Worm (Caenorhabditis elegans): Measurements from ENCODE around the gene F52H2.5.

The F52H2.5 gene

ce11 chrX:2544645-2545044, 15.2 kb downstream of the F52H2.5 start:
- no peak for TF ChIP-seq unc-62 (GFP tag; optimal IDR thresholded peaks at IDR 0.05)

- no peak for TF ChIP-seq unc-62 (GFP tag; optimal IDR thresholded peaks at IDR 0.05)
Observed at ce11 chrX:2543353-2543752, 16.5 kb downstream of the F52H2.5 start.

ce11 chrX:2541003-2541521, 18.8 kb downstream of the F52H2.5 start, which contains the start of gene F52H2.3:
F52H2.3 (minus strand) TSS chrX:2541053.
- no peak for TF ChIP-seq unc-62 (GFP tag; optimal IDR thresholded peaks at IDR 0.05)

ce11 chrX:2538713-2539112, 21.2 kb downstream of the F52H2.5 start:
- TF ChIP-seq unc-62 (GFP tag; optimal IDR thresholded peaks at IDR 0.05): no peak

ce11 chrX:2536246-2536772, 23.6 kb downstream of the F52H2.5 start:
- TF ChIP-seq unc-62 (GFP tag; optimal IDR thresholded peaks at IDR 0.05): no peak

- TF ChIP-seq unc-62 (GFP tag; optimal IDR thresholded peaks at IDR 0.05): no peak
Observed at ce11 chrX:2532357-2532756, 27.5 kb downstream of the F52H2.5 start, which contains the start of gene tbc-12. tbc-12 (minus strand) TSS chrX:2532457.

ce11 chrX:2531276-2531675, 28.6 kb downstream of the F52H2.5 start:
- TF ChIP-seq unc-62 (GFP tag; optimal IDR thresholded peaks at IDR 0.05): no peak

ce11 chrX:2527877-2528276, 32.0 kb downstream of the F52H2.5 start:
- no peak for TF ChIP-seq unc-62 (GFP tag; optimal IDR thresholded peaks at IDR 0.05)

- no peak for TF ChIP-seq unc-62 (GFP tag; optimal IDR thresholded peaks at IDR 0.05)
Observed at ce11 chrX:2527194-2527593, 32.7 kb downstream of the F52H2.5 start.

- TF ChIP-seq unc-62 (GFP tag; optimal IDR thresholded peaks at IDR 0.05): no peak
Observed at ce11 chrX:2526078-2526477, 33.8 kb downstream of the F52H2.5 start.

- no peak for TF ChIP-seq unc-62 (GFP tag; optimal IDR thresholded peaks at IDR 0.05)
Observed at ce11 chrX:2522658-2523057, 37.2 kb downstream of the F52H2.5 start.

ce11 chrX:2520461-2520860, 39.4 kb downstream of the F52H2.5 start:
- no peak for TF ChIP-seq unc-62 (GFP tag; optimal IDR thresholded peaks at IDR 0.05)

ce11 chrX:2516949-2517696, 42.8 kb downstream of the F52H2.5 start:
- TF ChIP-seq unc-62 (GFP tag; optimal IDR thresholded peaks at IDR 0.05): no peak

- TF ChIP-seq unc-62 (GFP tag; optimal IDR thresholded peaks at IDR 0.05): no peak
Observed at ce11 chrX:2515224-2515623, 44.7 kb downstream of the F52H2.5 start, which contains the start of gene syg-1. syg-1 (minus strand) TSS chrX:2515324.

ce11 chrX:2513667-2514198, 46.1 kb downstream of the F52H2.5 start:
- no peak for TF ChIP-seq unc-62 (GFP tag; optimal IDR thresholded peaks at IDR 0.05)

- TF ChIP-seq unc-62 (GFP tag; optimal IDR thresholded peaks at IDR 0.05): no peak
Observed at ce11 chrX:2508449-2508848, 51.4 kb downstream of the F52H2.5 start, which contains the start of gene K02E10.7. K02E10.7 (minus strand) TSS chrX:2508549.

All from whole organism, dauer.